Worm (Caenorhabditis elegans): ENCODE measurements around the gene Y62F5A.10.
A peak's percentile ranks its signal among the peaks of the same experiment; 100 is the strongest.

- TF ChIP-seq hlh-30 (tag; optimal IDR thresholded peaks at IDR 0.05; ENCODE audit: insufficient read depth): no peak
- TF ChIP-seq snpc-4 (tag; optimal IDR thresholded peaks at IDR 0.05): no peak
- TF ChIP-seq unc-39 (tag; optimal IDR thresholded peaks at IDR 0.05): no peak
- peak; percentile 15 for TF ChIP-seq R02D3.7 (tag; optimal IDR thresholded peaks at IDR 0.05)
- TF ChIP-seq dpl-1 (GFP tag; optimal IDR thresholded peaks at IDR 0.05): peak; percentile 46
- TF ChIP-seq lin-39 (tag; optimal IDR thresholded peaks at IDR 0.05): no peak
- no peak for TF ChIP-seq nhr-237 (tag; optimal IDR thresholded peaks at IDR 0.05)
- peak; percentile 34 for TF ChIP-seq fkh-10 (GFP tag; optimal IDR thresholded peaks at IDR 0.05)
- TF ChIP-seq madf-9 (GFP tag; conservative IDR thresholded peaks at IDR 0.05): peak; percentile 94
- TF ChIP-seq ZK337.2 (GFP tag; IDR thresholded peaks at IDR 0.05): peak; percentile 91
- TF ChIP-seq unc-62 (GFP tag; optimal IDR thresholded peaks at IDR 0.05 in 1 of 2): peak in 1 of 2 experiments; percentile 37
- TF ChIP-seq unc-62 (tag; optimal IDR thresholded peaks at IDR 0.05): no peak
- peak; percentile 98 for TF ChIP-seq aha-1 (tag)
- peak; percentile 92; the same call in 1 of the 2 replicates for TF ChIP-seq ceh-44 (GFP tag; IDR thresholded peaks at IDR 0.05)
- peak; percentile 8 for TF ChIP-seq jun-1 (tag; optimal IDR thresholded peaks at IDR 0.05)
Measured at ce11 chrII:11484600-11484999, 36.8 kb upstream of the Y62F5A.10 start.
